Worm (Caenorhabditis elegans): ENCODE results near the gene aass-1.

ce11 chrIV:207885-208284, 37.1 kb upstream of the aass-1 start, which contains the start of gene Y38C1AA.1:
- no peak for TF ChIP-seq nhr-2 (tag; optimal IDR thresholded peaks at IDR 0.05)
- no peak for TF ChIP-seq nhr-28 (tag; optimal IDR thresholded peaks at IDR 0.05)
- TF ChIP-seq snpc-4 (tag; optimal IDR thresholded peaks at IDR 0.05): no peak
- no peak for TF ChIP-seq nhr-237 (tag; optimal IDR thresholded peaks at IDR 0.05)
- no peak for TF ChIP-seq nhr-12 (tag; optimal IDR thresholded peaks at IDR 0.05)
- TF ChIP-seq elt-1 (tag; optimal IDR thresholded peaks at IDR 0.05; ENCODE audit: borderline replicate concordance, insufficient read depth): no peak
- no peak for TF ChIP-seq unc-62 (GFP tag; optimal IDR thresholded peaks at IDR 0.05)
- no peak for TF ChIP-seq pha-4 (tag; optimal IDR thresholded peaks at IDR 0.05)
